Fruit fly (Drosophila melanogaster): ENCODE results near the gene Gr10b.
A peak's percentile ranks its signal among the peaks of the same experiment; 100 is the strongest.

The Gr10b gene

DNA sequence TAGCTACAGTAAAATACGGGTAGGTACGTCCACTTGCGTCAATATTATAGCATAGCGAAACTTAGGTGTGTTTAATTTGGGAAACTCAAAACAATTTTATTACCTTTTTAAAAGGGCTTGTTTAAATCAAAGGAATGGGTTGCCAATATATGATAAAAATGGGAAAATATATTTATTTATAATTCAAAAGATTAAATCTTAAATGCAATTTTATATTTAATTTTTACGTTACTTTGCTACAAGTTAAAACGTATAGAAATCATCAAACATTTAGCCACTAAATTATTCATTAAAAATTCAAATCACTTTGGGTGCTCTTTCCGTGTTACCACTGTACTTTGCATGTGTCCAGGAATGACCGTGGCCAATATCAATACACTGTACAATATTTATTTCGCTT lies 28.0 kb upstream of the Gr10b start (continued):
- TF ChIP-seq CG13296 (GFP tag; optimal IDR thresholded peaks at IDR 0.05): peak; percentile 60
- TF ChIP-seq Hsf (GFP tag; optimal IDR thresholded peaks at IDR 0.05): no peak
- peak; percentile 48; the same call in 1 of the 3 replicates for TF ChIP-seq CG17361 (GFP tag; IDR thresholded peaks at IDR 0.05)
- TF ChIP-seq Ssrp (tag; optimal IDR thresholded peaks at IDR 0.05): peak; percentile 5
- peak; percentile 9 for TF ChIP-seq CG13775 (GFP tag; optimal IDR thresholded peaks at IDR 0.05)
- TF ChIP-seq twi (tag; optimal IDR thresholded peaks at IDR 0.05): no peak
- TF ChIP-seq CG9727 (GFP tag; optimal IDR thresholded peaks at IDR 0.05): peak; percentile 32
- TF ChIP-seq Hand (GFP tag; optimal IDR thresholded peaks at IDR 0.05): no peak
- no peak for TF ChIP-seq CG17829 (tag; optimal IDR thresholded peaks at IDR 0.05)
- TF ChIP-seq Usf (GFP tag; optimal IDR thresholded peaks at IDR 0.05): no peak
- peak; percentile 11 for TF ChIP-seq CG4424 (GFP tag; optimal IDR thresholded peaks at IDR 0.05)
- no peak for TF ChIP-seq sc (optimal IDR thresholded peaks at IDR 0.05)
- TF ChIP-seq sc (GFP tag; optimal IDR thresholded peaks at IDR 0.05): no peak
- TF ChIP-seq CG10543 (GFP tag; optimal IDR thresholded peaks at IDR 0.05): peak; percentile 15
- TF ChIP-seq kah (GFP tag; optimal IDR thresholded peaks at IDR 0.05): no peak
- TF ChIP-seq bcd (GFP tag; optimal IDR thresholded peaks at IDR 0.05): peak; percentile 21
- no peak for TF ChIP-seq emc (GFP tag; optimal IDR thresholded peaks at IDR 0.05)
- no peak for TF ChIP-seq CG3847 (GFP tag; IDR thresholded peaks at IDR 0.05)
- TF ChIP-seq prd (optimal IDR thresholded peaks at IDR 0.05): no peak
- TF ChIP-seq prd (GFP tag; IDR thresholded peaks at IDR 0.05): no peak
- TF ChIP-seq ase (GFP tag; IDR thresholded peaks at IDR 0.05): no peak
- TF ChIP-seq CG4282 (GFP tag; optimal IDR thresholded peaks at IDR 0.05): no peak
- TF ChIP-seq Dip2 (GFP tag; IDR thresholded peaks at IDR 0.05): no peak
- no peak for TF ChIP-seq Gsc (GFP tag; IDR thresholded peaks at IDR 0.05)
- TF ChIP-seq gem (tag; optimal IDR thresholded peaks at IDR 0.05): peak; percentile 68
- no peak for TF ChIP-seq NFAT (GFP tag; IDR thresholded peaks at IDR 0.05)
- TF ChIP-seq Sin3A (optimal IDR thresholded peaks at IDR 0.05): no peak
- no peak for TF ChIP-seq CG6689 (GFP tag; IDR thresholded peaks at IDR 0.05)
- no peak for TF ChIP-seq Gug (GFP tag; IDR thresholded peaks at IDR 0.05)
- TF ChIP-seq CG1647 (GFP tag; optimal IDR thresholded peaks at IDR 0.05): no peak
- TF ChIP-seq B-H2 (GFP tag; optimal IDR thresholded peaks at IDR 0.05): no peak
- peak; percentile 19 for TF ChIP-seq lilli (GFP tag; optimal IDR thresholded peaks at IDR 0.05)
- TF ChIP-seq CG6254 (GFP tag; optimal IDR thresholded peaks at IDR 0.05): no peak
- TF ChIP-seq CG2678 (tag; optimal IDR thresholded peaks at IDR 0.05): peak; percentile 68
- TF ChIP-seq onecut (GFP tag; IDR thresholded peaks at IDR 0.05): no peak
- TF ChIP-seq CG5180 (GFP tag; optimal IDR thresholded peaks at IDR 0.05): no peak
- no peak for TF ChIP-seq salm (tag; optimal IDR thresholded peaks at IDR 0.05)
- TF ChIP-seq CG10209 (GFP tag; optimal IDR thresholded peaks at IDR 0.05): peak; percentile 36
- TF ChIP-seq MTF-1 (GFP tag; optimal IDR thresholded peaks at IDR 0.05; ENCODE audit: borderline replicate concordance): no peak
- TF ChIP-seq nerfin-2 (GFP tag; IDR thresholded peaks at IDR 0.05; ENCODE audit: partially characterized antibody): no peak
- TF ChIP-seq CG16779 (GFP tag; IDR thresholded peaks at IDR 0.05): no peak
- TF ChIP-seq Nf-YB (GFP tag; optimal IDR thresholded peaks at IDR 0.05): no peak
- peak; percentile 24 for TF ChIP-seq ind (GFP tag; optimal IDR thresholded peaks at IDR 0.05)
- peak; percentile 54 for TF ChIP-seq CG13424 (tag; optimal IDR thresholded peaks at IDR 0.05)
- no peak for TF ChIP-seq gsb (GFP tag; IDR thresholded peaks at IDR 0.05)
- TF ChIP-seq dmrt11E (tag; optimal IDR thresholded peaks at IDR 0.05): no peak
- no peak for TF ChIP-seq CG11456 (GFP tag; IDR thresholded peaks at IDR 0.05)
- TF ChIP-seq D19A (tag; optimal IDR thresholded peaks at IDR 0.05): peak; percentile 15
- no peak for TF ChIP-seq rib (GFP tag; IDR thresholded peaks at IDR 0.05)
- peak; percentile 58 for TF ChIP-seq dmrt99B (tag; optimal IDR thresholded peaks at IDR 0.05)
- no peak for TF ChIP-seq zf30C (GFP tag; optimal IDR thresholded peaks at IDR 0.05)
- peak; percentile 32 for TF ChIP-seq phol (tag; optimal IDR thresholded peaks at IDR 0.05)
- no peak for TF ChIP-seq CG6654 (GFP tag; optimal IDR thresholded peaks at IDR 0.05)
